Worm (Caenorhabditis elegans): ENCODE results near the gene cdh-12.

- TF ChIP-seq bed-3 (GFP tag; optimal IDR thresholded peaks at IDR 0.05) = no peak
- no peak for TF ChIP-seq unc-39 (tag; optimal IDR thresholded peaks at IDR 0.05)
- no peak for TF ChIP-seq unc-62 (GFP tag; optimal IDR thresholded peaks at IDR 0.05)
- no peak for TF ChIP-seq ham-2 (GFP tag; optimal IDR thresholded peaks at IDR 0.05)
- no peak for TF ChIP-seq lsy-2 (tag; optimal IDR thresholded peaks at IDR 0.05)
- TF ChIP-seq sptf-1 (tag; optimal IDR thresholded peaks at IDR 0.05) = no peak
Measured at ce11 chrIII:1205421-1205820, 53.6 kb downstream of the cdh-12 start.
